Fruit fly (Drosophila melanogaster) whole organism, wandering third instar larva: ENCODE data around the gene Sumo.

Experiments
- CG32264 ChIP-seq: fragments of 200-800 bp; sonication (Bioruptor generic); optimal IDR thresholded peaks from 2 replicates; lab custom pipeline; 2016; ENCODE audit warnings: missing biosample characterization, missing genetic modification characterization
- Dif ChIP-seq: fragments of 200-275, 200-300 bp; sonication (Bioruptor generic); optimal IDR thresholded peaks from 2 replicates; lab custom pipeline; 2018; ENCODE audit warnings: missing biosample characterization, missing genetic modification characterization; ENCODE audit not compliant: partially characterized antibody
- GATAd ChIP-seq: sonication (Bioruptor generic); optimal IDR thresholded peaks from 2 replicates; lab custom pipeline; 2016; ENCODE audit warnings: missing biosample characterization, missing genetic modification characterization
- HLH106 ChIP-seq: fragments of 200-800 bp; optimal IDR thresholded peaks from 3 replicates; lab custom pipeline; 2019; ENCODE audit warnings: missing biosample characterization, mild to moderate bottlenecking, missing genetic modification characterization, moderate library complexity
- Hr83 ChIP-seq: fragments of 200-300 bp; sonication (Bioruptor generic); optimal IDR thresholded peaks from 2 replicates; lab custom pipeline; 2016; ENCODE audit warnings: missing biosample characterization, mild to moderate bottlenecking, missing genetic modification characterization, moderate library complexity; ENCODE audit not compliant: poor library complexity, severe bottlenecking
- OdsH ChIP-seq: fragments of 200-800 bp; sonication (Bioruptor generic); optimal IDR thresholded peaks from 2 replicates; lab custom pipeline; 2016; ENCODE audit warnings: missing biosample characterization, mild to moderate bottlenecking, missing genetic modification characterization
- br ChIP-seq: fragments of 200-800 bp; sonication (Bioruptor generic); optimal IDR thresholded peaks from 2 replicates; lab custom pipeline; 2016; ENCODE audit warnings: missing biosample characterization, missing genetic modification characterization
- dsf ChIP-seq: sonication (Bioruptor generic); optimal IDR thresholded peaks from 2 replicates; lab custom pipeline; 2016; ENCODE audit warnings: missing biosample characterization, missing genetic modification characterization, borderline replicate concordance
- fru ChIP-seq: fragments of 200-800 bp; sonication (Bioruptor generic); optimal IDR thresholded peaks from 3 replicates; lab custom pipeline; 2016; ENCODE audit warnings: missing biosample characterization, mild to moderate bottlenecking, missing genetic modification characterization
- h ChIP-seq: fragments of 200-800 bp; sonication (Bioruptor generic); optimal IDR thresholded peaks from 3 replicates; lab custom pipeline; 2016; ENCODE audit warnings: missing biosample characterization, mild to moderate bottlenecking, missing genetic modification characterization
- psq ChIP-seq: fragments of 200-800 bp; sonication (Bioruptor generic); optimal IDR thresholded peaks from 3 replicates; lab custom pipeline; 2017; ENCODE audit warnings: missing biosample characterization, mild to moderate bottlenecking, missing genetic modification characterization, moderate library complexity
- rgr ChIP-seq: fragments of 200-800 bp; sonication (Bioruptor generic); optimal IDR thresholded peaks from 3 replicates; lab custom pipeline; 2016; ENCODE audit warnings: missing biosample characterization, mild to moderate bottlenecking, missing genetic modification characterization
- usp ChIP-seq: fragments of >200 bp; optimal IDR thresholded peaks from 2 replicates; lab custom pipeline; 2017; ENCODE audit warnings: missing biosample characterization, missing genetic modification characterization
- woc ChIP-seq: sonication (Bioruptor generic); optimal IDR thresholded peaks from 2 replicates; lab custom pipeline; 2016; ENCODE audit warnings: missing biosample characterization, mild to moderate bottlenecking, missing genetic modification characterization

dm6 chr2L:6998736-6999135, 31.3 kb upstream of the Sumo start:
- TF ChIP-seq psq (no peak), OdsH (GFP tag; lab: Kevin White, UChicago) (no peak), usp (no peak), rgr (GFP tag; lab: Kevin White, UChicago) (no peak), HLH106 (no peak), Hr83 (GFP tag; lab: Kevin White, UChicago) (no peak), h (no peak), br (GFP tag; lab: Kevin White, UChicago) (no peak), woc (GFP tag; lab: Kevin White, UChicago) (no peak), dsf (GFP tag; lab: Kevin White, UChicago) (no peak), CG32264 (GFP tag; lab: Kevin White, UChicago) (no peak), fru (GFP tag; lab: Kevin White, UChicago) (no peak), Dif (GFP tag; lab: Kevin White, UChicago) (no peak), GATAd (GFP tag; lab: Kevin White, UChicago) (no peak)
